Worm (Caenorhabditis elegans): ENCODE measurements around the gene pqn-27.

Gene pqn-27

DNA sequence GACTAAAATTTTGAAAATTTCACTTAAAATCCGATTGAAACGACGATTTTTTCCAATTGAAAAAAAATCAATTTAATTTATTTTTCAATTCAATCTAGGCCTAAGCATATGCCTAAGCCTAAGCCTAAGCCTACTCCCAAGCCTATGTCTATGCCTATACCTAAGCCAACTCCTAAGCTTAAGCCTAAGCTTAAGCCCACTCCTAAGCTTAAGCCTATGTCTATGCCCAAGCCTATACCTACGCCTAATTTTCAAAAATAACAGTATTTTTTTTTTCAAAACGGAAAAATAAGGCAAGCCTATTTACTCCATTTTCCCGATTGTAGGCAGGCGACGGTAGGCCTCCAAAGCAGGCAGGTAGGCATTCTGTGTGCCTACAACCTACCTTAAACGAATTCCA is 16.1 kb downstream of the pqn-27 start:
- TF ChIP-seq unc-62 (GFP tag; optimal IDR thresholded peaks at IDR 0.05) = no peak

DNA sequence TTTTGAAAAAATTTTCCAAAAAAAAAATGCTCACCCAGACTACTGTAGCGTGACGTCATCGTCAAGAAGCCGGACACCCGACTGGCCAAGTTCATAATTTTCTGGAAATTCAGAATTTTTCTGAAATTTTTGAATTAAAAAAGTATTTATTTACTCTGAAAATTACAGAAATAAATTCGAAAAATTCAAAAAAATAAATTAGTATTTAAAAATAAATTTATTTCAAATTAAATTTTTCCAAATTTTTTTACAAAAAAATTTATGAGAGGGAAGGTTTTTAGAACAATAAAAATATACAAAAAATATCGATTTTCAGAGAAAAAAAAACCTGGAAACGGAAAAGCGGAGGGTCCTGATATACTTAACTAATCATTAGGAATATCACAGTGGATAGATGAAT is 23.7 kb downstream of the pqn-27 start, which contains the start of gene Y48E1C.4:
Gene Y48E1C.4 (minus strand): TSS at position 101 of the 400 bp plus-strand sequence.
- TF ChIP-seq unc-62 (GFP tag; optimal IDR thresholded peaks at IDR 0.05) = no peak

DNA sequence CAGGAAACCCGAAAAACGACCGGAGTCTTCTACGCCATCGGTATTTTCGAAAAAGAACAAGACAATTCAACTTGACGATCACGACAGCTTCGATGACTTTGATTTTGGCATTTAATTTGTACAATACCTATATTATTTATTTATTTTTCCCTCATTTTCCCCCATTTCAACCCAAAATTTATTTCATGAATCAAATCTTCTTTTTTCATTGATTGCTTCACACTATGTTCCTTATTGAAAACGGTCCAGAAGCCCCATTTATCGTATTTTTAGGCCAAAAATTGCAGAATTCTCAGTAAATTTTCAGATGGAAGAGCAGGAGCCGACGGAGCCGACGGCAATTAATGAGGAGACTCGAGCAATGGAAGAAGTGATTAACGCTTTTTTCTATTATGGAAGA is 36.2 kb downstream of the pqn-27 start, which contains the start of gene Y48E1C.2:
Gene Y48E1C.2 (plus strand): TSS at position 301 of the 400 bp plus-strand sequence.
- TF ChIP-seq unc-62 (GFP tag; optimal IDR thresholded peaks at IDR 0.05) = no peak

DNA sequence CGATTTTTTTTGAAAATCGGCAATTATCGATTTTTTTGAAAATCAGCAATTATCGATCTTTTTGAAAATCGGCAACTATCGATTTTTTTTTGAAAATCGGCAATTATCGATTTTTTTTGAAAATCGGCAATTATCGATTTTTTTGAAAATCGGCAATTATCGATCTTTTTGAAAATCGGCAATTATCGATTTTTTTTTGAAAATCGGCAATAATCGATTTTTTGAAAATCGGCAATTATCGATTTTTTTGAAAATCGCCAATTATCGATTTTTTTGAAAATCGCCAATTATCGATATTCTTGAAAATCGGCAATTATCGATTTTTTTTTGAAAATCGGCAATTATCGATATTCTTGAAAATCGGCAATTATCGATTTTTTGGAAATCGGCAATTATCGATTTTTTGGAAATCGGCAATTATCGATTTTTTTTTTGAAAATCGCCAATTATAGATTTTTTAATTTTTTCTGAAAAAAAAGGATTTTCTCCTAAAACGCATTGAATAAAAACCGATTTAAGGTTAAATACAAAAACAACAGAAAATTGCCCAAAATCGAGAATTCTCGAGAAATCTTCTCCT is 42.9 kb downstream of the pqn-27 start:
- TF ChIP-seq unc-62 (GFP tag; optimal IDR thresholded peaks at IDR 0.05) = no peak

DNA sequence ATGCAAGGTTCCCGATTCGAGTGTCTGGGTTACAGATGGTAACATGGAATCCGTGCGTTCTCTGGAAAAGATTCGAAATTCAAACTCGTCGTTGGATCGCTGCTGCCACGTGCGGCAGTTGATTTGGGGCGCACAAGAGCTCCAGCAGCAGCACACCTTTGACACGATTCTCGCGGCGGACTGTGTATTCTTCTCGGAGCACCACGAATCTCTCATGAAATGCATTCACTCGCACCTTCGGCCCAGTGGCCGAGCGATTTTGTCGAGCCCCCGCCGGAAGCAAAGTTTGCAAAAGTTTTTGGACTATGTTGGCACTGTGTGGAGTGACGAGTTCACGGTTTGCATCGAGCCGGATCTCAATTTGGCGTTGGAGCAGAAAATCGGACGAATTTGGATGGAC is 43.9 kb downstream of the pqn-27 start:
- no peak for TF ChIP-seq unc-62 (GFP tag; optimal IDR thresholded peaks at IDR 0.05)

DNA sequence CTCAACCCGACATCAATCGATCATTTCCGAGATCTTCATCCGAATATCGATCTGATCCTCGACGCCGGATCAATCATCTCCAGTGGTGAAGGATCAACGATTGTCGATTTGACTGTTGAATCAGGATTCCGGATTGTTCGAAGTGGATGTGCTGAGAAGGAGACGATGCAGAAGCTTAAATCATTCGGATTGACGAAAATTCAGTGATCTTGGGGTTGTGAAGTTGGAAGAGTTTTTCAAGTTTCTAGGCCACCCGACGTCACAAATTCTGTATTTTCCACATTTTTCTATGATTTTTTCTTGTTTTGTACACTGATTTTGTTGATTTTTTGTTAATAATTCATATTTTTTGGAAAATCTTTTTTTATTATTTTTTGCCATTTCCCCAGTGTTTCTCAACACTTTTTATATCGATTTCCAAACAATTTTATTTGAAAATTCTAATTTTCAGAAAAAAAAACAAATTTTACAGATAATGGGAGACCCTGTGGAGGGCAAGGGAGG is 45.8 kb downstream of the pqn-27 start, which contains the start of gene Y48E1C.1:
Gene Y48E1C.1 (plus strand): TSS at position 454 of the 504 bp plus-strand sequence.
- no peak for TF ChIP-seq unc-62 (GFP tag; optimal IDR thresholded peaks at IDR 0.05)

DNA sequence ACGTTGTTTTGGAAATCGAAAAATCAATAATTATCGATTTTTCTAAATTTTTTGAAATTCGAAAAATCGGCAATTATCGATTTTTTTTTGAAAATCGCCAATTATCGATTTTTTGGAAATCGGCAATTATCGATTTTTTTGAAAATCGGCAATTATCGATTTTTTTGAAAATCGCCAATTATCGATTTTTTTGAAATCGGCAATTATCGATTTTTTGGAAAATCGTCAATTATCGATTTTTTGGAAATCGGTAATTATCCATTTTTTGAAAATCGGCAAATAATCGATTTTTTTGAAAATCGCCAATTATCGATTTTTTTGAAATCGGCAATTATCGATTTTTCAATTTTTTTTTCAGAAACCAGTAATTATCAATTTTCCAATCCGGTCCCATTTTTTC is 46.3 kb downstream of the pqn-27 start:
- no peak for TF ChIP-seq unc-62 (GFP tag; optimal IDR thresholded peaks at IDR 0.05)

DNA sequence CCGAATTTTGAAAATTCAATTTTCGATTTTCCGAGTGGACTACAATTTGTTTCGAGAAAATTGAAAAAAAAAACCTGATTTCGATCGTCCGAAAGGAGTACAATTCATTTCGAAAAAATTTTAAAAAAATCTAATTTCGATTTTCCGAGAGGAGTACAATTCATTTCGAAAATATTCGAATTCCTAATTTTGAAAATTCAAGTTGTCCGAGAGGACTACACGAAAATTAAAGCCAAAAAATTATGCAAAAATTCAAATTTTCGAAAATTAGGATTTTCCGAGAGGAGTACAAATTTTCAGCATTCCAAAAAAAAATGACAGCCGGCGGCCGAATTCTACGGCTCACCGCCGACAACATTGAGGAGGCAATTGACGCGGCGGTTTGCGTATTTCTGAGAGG is 48.1 kb downstream of the pqn-27 start, which contains the start of gene Y48C3A.18:
Gene Y48C3A.18 (plus strand): TSS at position 301 of the 400 bp plus-strand sequence.
- no peak for TF ChIP-seq unc-62 (GFP tag; optimal IDR thresholded peaks at IDR 0.05)

DNA sequence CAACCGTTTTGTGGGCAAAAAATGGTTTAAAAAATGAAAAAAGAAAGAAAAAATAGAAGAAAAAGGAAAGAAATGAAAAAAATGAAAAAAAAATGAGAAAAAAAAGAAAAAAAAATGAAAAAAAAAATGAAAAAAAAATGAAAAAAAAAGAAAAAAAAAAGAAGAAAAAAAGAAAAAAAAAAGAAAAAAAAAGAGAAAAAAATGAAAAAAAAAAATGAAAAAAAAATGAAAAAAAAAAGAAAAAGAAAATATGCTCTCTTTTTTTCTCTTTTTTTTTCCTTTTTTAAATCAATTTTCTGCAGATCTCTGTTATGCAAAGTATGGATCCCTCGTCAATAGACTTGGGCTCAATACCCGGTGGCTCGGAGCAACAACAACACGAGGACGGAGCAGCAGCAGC is 54.6 kb downstream of the pqn-27 start, which contains the start of gene efl-2:
Gene efl-2 (plus strand): TSS at position 301 of the 400 bp plus-strand sequence.
- no peak for TF ChIP-seq unc-62 (GFP tag; optimal IDR thresholded peaks at IDR 0.05)

DNA sequence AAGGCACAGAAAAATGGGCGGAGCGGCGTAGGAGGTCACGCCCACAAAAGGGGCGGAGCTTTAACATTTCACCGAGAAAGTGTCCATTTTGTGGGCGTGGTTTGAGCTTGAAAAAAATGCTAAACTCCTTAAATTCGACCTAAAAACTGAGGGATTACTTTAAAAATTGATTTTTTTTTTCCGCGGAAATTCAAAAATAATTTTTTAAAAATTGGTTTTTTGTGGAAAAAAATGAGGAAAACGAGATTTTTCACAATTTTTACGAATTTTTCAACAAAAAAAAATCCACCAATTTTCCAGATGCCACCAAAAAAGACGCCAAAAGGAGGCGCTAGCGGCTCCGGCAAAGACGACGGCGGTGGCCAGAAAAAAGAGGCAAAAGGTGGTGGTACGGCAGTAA is 57.8 kb downstream of the pqn-27 start, which contains the start of gene pinn-4:
Gene pinn-4 (plus strand): TSS at position 301 of the 400 bp plus-strand sequence.
- TF ChIP-seq unc-62 (GFP tag; optimal IDR thresholded peaks at IDR 0.05) = no peak

DNA sequence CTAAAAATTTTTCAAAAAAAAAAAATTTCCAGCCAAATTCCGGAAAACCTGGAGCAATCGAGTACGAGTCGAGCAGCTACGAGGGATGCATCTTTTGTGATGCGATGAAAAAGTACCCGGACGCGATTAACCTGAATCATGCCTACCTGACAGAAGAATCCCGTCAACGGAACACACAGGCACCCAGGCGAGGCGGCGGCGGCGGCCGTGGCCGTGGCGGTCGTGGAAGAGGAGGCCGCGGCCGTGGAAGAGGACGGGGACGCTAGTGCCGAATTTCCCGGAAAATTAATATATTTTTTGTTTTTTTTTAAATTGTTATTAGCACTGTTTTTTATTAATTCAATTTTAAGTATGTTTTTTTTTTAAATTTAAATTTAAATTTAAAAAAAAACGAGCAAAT is 58.9 kb downstream of the pqn-27 start:
- no peak for TF ChIP-seq unc-62 (GFP tag; optimal IDR thresholded peaks at IDR 0.05)
